Worm (Caenorhabditis elegans) whole organism, L4 larva: ENCODE measurements around the gene srxa-16.

Experiments used
- D1046.2 ChIP-seq: fragments of 200-800 bp; sonication (Bioruptor generic); IDR thresholded peaks from 2 replicates; pipeline ENCODE4 v1.3.6; 2022; ENCODE audit warnings: missing genetic modification characterization, missing compliant biosample characterization
- F26F4.8 ChIP-seq: fragments of 200-800 bp; sonication (Bioruptor generic); conservative IDR thresholded peaks from 2 replicates; pipeline ENCODE4 v1.3.6; 2022; ENCODE audit warnings: missing genetic modification characterization, missing compliant biosample characterization
- F49E8.2 ChIP-seq: sonication (generic microtip); optimal IDR thresholded peaks from 2 replicates; lab custom pipeline; 2016; ENCODE audit warnings: missing compliant biosample characterization, mild to moderate bottlenecking, missing genetic modification characterization, borderline replicate concordance
- T26A8.4 ChIP-seq: fragments of 200-800 bp; sonication (Bioruptor generic); IDR thresholded peaks from 2 replicates; pipeline ENCODE4 v1.3.6; 2022; ENCODE audit warnings: missing genetic modification characterization, missing compliant biosample characterization
- Y48G9A.11 ChIP-seq: fragments of 200-800 bp; sonication (Bioruptor generic); IDR thresholded peaks from 2 replicates; pipeline ENCODE4 v1.3.6; 2022; ENCODE audit warnings: missing genetic modification reagents, missing genetic modification characterization, missing compliant biosample characterization
- aly-2 ChIP-seq: sonication (generic microtip); optimal IDR thresholded peaks from 2 replicates; lab custom pipeline; 2018; ENCODE audit warnings: missing biosample characterization, missing genetic modification characterization
- attf-4 ChIP-seq: sonication (generic microtip); optimal IDR thresholded peaks from 3 replicates; lab custom pipeline; 2017; ENCODE audit warnings: missing biosample characterization, missing genetic modification characterization
- cey-2 ChIP-seq: sonication (generic microtip); optimal IDR thresholded peaks from 3 replicates; lab custom pipeline; 2017; ENCODE audit warnings: missing genetic modification characterization, mild to moderate bottlenecking, missing compliant biosample characterization, antibody characterized with exemption, borderline replicate concordance; ENCODE audit not compliant: insufficient read depth
- ctbp-1 ChIP-seq: fragments of 200-800 bp; sonication (Bioruptor generic); IDR thresholded peaks from 2 replicates; pipeline ENCODE4 v1.3.6; 2022; ENCODE audit warnings: missing genetic modification reagents, missing genetic modification characterization, missing compliant biosample characterization
- daf-12 ChIP-seq: fragments of 150-350 bp; optimal IDR thresholded peaks from 2 replicates; lab custom pipeline; 2014; ENCODE audit warnings: missing biosample characterization, missing genetic modification reagents, missing genetic modification characterization
- daf-16 ChIP-seq, 3 experiments: sonication (generic microtip); optimal IDR thresholded peaks; 2 replicates each; lab custom pipeline; 2016 to 2017; ENCODE audit warnings: missing genetic modification characterization in 3 of 3, missing genetic modification reagents in 3 of 3, mild to moderate bottlenecking in 2 of 3, missing compliant biosample characterization in 2 of 3, missing biosample characterization in 1 of 3, moderate library complexity in 1 of 3
- duxl-1 ChIP-seq: sonication (generic microtip); optimal IDR thresholded peaks from 2 replicates; lab custom pipeline; 2016; ENCODE audit warnings: mild to moderate bottlenecking, missing genetic modification characterization, moderate library complexity, missing compliant biosample characterization; ENCODE audit not compliant: poor library complexity
- dve-1 ChIP-seq: sonication (generic microtip); optimal IDR thresholded peaks from 2 replicates; lab custom pipeline; 2017; ENCODE audit warnings: antibody characterized with exemption, mild to moderate bottlenecking, missing genetic modification characterization, missing compliant biosample characterization; ENCODE audit not compliant: insufficient read depth
- egl-27 ChIP-seq: sonication (generic microtip); optimal IDR thresholded peaks from 3 replicates; lab custom pipeline; 2017; ENCODE audit warnings: missing biosample characterization, missing genetic modification reagents, missing genetic modification characterization
- fkh-10 ChIP-seq: fragments of 150-350 bp; optimal IDR thresholded peaks from 2 replicates; lab custom pipeline; 2014; ENCODE audit warnings: missing biosample characterization, missing genetic modification reagents, missing genetic modification characterization
- gei-8 ChIP-seq: fragments of 200-800 bp; sonication (Bioruptor generic); optimal IDR thresholded peaks from 2 replicates; lab custom pipeline; 2018; ENCODE audit warnings: mild to moderate bottlenecking, missing genetic modification characterization, missing compliant biosample characterization
- hlh-30 ChIP-seq: sonication (generic microtip); optimal IDR thresholded peaks from 2 replicates; lab custom pipeline; 2017; ENCODE audit warnings: antibody characterized with exemption, mild to moderate bottlenecking, missing genetic modification characterization, missing compliant biosample characterization; ENCODE audit not compliant: insufficient read depth
- lin-39 ChIP-seq: fragments of 150-350 bp; optimal IDR thresholded peaks from 2 replicates; lab custom pipeline; 2014; ENCODE audit warnings: missing biosample characterization, missing genetic modification reagents, missing genetic modification characterization
- madf-9 ChIP-seq: fragments of 200-800 bp; sonication (Bioruptor generic); conservative IDR thresholded peaks from 2 replicates; pipeline ENCODE4 v1.3.6; 2022; ENCODE audit warnings: missing genetic modification reagents, missing genetic modification characterization, missing compliant biosample characterization
- mep-1 ChIP-seq: fragments of 150-350 bp; sonication (generic microtip); optimal IDR thresholded peaks from 3 replicates; lab custom pipeline; 2014; ENCODE audit warnings: missing biosample characterization, missing genetic modification characterization
- mes-2 ChIP-seq: sonication (generic microtip); optimal IDR thresholded peaks from 2 replicates; lab custom pipeline; 2016; ENCODE audit warnings: missing genotype, mild to moderate bottlenecking, missing genetic modification characterization, missing compliant biosample characterization; ENCODE audit not compliant: poor library complexity, severe bottlenecking
- mxl-2 ChIP-seq: fragments of 200-800 bp; sonication (Bioruptor generic); conservative IDR thresholded peaks from 2 replicates; pipeline ENCODE4 v1.3.6; 2022; ENCODE audit warnings: missing genetic modification reagents, missing genetic modification characterization, missing compliant biosample characterization
- nhr-11 ChIP-seq: fragments of 150-350 bp; optimal IDR thresholded peaks from 2 replicates; lab custom pipeline; 2014; ENCODE audit warnings: missing biosample characterization, missing genetic modification characterization
- nhr-41 ChIP-seq: fragments of 200-800 bp; sonication (Bioruptor generic); IDR thresholded peaks from 2 replicates; pipeline ENCODE4 v1.3.6; 2022; ENCODE audit warnings: missing genetic modification reagents, missing genetic modification characterization, missing compliant biosample characterization
- nhr-48 ChIP-seq: sonication (generic microtip); optimal IDR thresholded peaks from 2 replicates; lab custom pipeline; 2016; ENCODE audit warnings: mild to moderate bottlenecking, missing genetic modification characterization, missing compliant biosample characterization
- pqm-1 ChIP-seq: sonication (generic microtip); optimal IDR thresholded peaks from 2 replicates; lab custom pipeline; 2017; ENCODE audit warnings: missing biosample characterization, missing genetic modification characterization
- sdz-12 ChIP-seq: fragments of 200-800 bp; sonication (Bioruptor generic); optimal IDR thresholded peaks from 2 replicates; lab custom pipeline; 2018; ENCODE audit warnings: mild to moderate bottlenecking, missing genetic modification characterization, missing compliant biosample characterization
- snpc-1.2 ChIP-seq: fragments of 200-800 bp; sonication (Bioruptor generic); IDR thresholded peaks from 2 replicates; pipeline ENCODE4 v1.3.6; 2022; ENCODE audit warnings: missing genetic modification reagents, missing genetic modification characterization, missing compliant biosample characterization
- snpc-4 ChIP-seq: fragments of 150-350 bp; optimal IDR thresholded peaks from 2 replicates; lab custom pipeline; 2014; ENCODE audit warnings: missing biosample characterization, missing genetic modification characterization
- unc-39 ChIP-seq: sonication (generic microtip); optimal IDR thresholded peaks from 2 replicates; lab custom pipeline; 2017; ENCODE audit warnings: missing biosample characterization, missing genetic modification characterization
- unc-62 ChIP-seq, 3 experiments: fragments of 150-350 bp in 1 of 3; sonication (generic microtip); optimal IDR thresholded peaks in 2 of 3; peaks in 1 of 3; 1 replicate in 1 of 3; 2 replicates in 2 of 3; lab custom pipeline; 2014 to 2017; ENCODE audit warnings: missing biosample characterization in 3 of 3, missing genetic modification characterization in 3 of 3, missing genetic modification reagents in 3 of 3, missing genotype in 1 of 3

Gene srxa-16

ce11 chrV:16139529-16139928 lies 25.4 kb upstream of the srxa-16 start, which contains the start of gene clc-11:
TSS of gene clc-11 (minus strand) at chrV:16139629.
- TF ChIP-seq madf-9 (GFP tag; lab: Robert Waterston, UW) (no peak), hlh-30 (tag; lab: Kevin White, UChicago) (no peak), F26F4.8 (GFP tag; lab: Robert Waterston, UW) (no peak), F49E8.2 (tag; lab: Kevin White, UChicago) (no peak), mes-2 (no peak)
- TF ChIP-seq, all 104 proteins: peak for 0

DNA sequence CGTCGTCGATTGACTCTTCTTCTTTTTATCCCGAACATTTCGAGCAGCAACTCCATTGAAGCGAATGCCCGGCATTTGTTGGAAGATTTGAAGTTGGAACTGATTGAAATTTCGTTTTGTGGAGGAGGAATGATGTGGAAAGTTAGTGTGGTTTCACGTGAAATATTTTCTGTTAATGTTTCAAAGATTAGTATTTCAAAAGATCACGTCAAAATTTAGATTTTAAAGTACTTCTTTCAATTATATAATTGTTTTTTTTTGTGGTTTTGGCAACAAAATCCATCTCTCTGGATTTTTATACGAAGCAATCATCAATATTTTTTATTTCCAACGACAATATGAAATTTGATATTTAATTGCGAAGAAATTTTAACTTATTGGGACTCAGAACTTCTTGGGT lies 22.9 kb upstream of the srxa-16 start, which contains the start of gene F44G3.7:
Gene F44G3.7 (minus strand): TSS at position 101 of the 400 bp plus-strand sequence.
- TF ChIP-seq fkh-10 (no peak), T26A8.4 (no peak), nhr-11 (tag; lab: Kevin White, UChicago) (no peak)
- TF ChIP-seq, all 104 proteins: peak for 0

- no peak for TF ChIP-seq mxl-2 (GFP tag; lab: Robert Waterston, UW)
- no peak for TF ChIP-seq lin-39 (tag; lab: Kevin White, UChicago)
- TF ChIP-seq attf-4 (tag; lab: Kevin White, UChicago): no peak
- no peak for TF ChIP-seq dve-1 (tag; lab: Kevin White, UChicago)
- TF ChIP-seq duxl-1 (tag; lab: Kevin White, UChicago): no peak
- TF ChIP-seq aly-2: no peak
- no peak for TF ChIP-seq daf-12
- no peak for TF ChIP-seq Y48G9A.11 (GFP tag; lab: Robert Waterston, UW)
- no peak for TF ChIP-seq egl-27 (tag; lab: Kevin White, UChicago)
- TF ChIP-seq nhr-48 (tag; lab: Kevin White, UChicago): no peak
- no peak for TF ChIP-seq snpc-4
- no peak for TF ChIP-seq cey-2
- TF ChIP-seq gei-8: no peak
- TF ChIP-seq nhr-41 (GFP tag; lab: Robert Waterston, UW): no peak
Measured at ce11 chrV:16132705-16133104, 18.6 kb upstream of the srxa-16 start, which contains the start of gene fbxa-144. TSS of gene fbxa-144 (minus strand) at chrV:16132805.

DNA sequence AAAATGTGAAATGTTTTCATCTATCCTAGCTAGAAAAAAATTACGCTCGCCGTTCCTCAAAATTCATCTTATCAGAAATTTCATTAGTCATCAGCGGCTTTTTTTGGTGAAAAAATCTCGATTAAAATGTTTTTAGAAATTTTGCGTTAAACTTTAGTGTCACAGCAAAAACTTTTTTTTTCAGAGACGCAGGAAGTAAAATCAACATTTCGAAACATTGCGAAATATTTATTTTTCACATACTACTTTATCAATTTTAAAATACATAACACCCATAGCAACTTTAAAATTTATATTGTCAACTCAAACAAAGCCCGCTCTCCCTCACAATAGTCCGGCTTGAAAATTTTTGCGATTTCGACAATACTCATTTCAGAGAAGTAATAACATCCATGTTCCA lies 18.1 kb upstream of the srxa-16 start:
- TF ChIP-seq snpc-1.2 (GFP tag; lab: Robert Waterston, UW) (no peak), unc-62 (GFP tag; optimal IDR thresholded peaks at IDR 0.05 in 1 of 2; lab: Kevin White, UChicago) (peak in 1 of 2 experiments; percentile 7), unc-62 (tag; optimal IDR thresholded peaks at IDR 0.05; lab: Kevin White, UChicago) (no peak)
- TF ChIP-seq, all 104 proteins: peak for 1

DNA sequence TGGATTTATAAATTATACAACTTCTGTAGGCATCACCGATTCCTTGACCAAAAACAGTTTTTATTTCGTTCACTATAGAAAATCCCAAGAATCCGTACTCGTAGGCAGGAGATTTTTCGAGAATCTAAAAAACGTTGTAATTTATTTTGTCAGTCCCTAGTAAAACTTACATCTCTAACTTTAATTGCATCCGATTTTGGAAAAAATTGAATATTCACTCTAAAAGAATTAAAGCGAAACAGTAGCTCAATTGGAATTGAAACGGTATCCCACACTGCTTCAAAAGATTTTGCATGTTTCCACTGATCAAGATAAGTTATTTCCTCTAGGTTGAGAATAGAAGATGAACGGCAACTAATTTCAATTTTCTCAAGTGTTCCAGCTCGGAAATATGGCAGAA lies 17.1 kb upstream of the srxa-16 start, which contains the start of gene fbxa-142:
Gene fbxa-142 (minus strand): TSS at position 101 of the 400 bp plus-strand sequence.
- TF ChIP-seq sdz-12 (GFP tag; lab: Kevin White, UChicago): no peak
- TF ChIP-seq unc-62 (GFP tag; optimal IDR thresholded peaks at IDR 0.05 in 1 of 2; lab: Kevin White, UChicago): peak in 1 of 2 experiments; percentile 27
- no peak for TF ChIP-seq unc-62 (tag; optimal IDR thresholded peaks at IDR 0.05; lab: Kevin White, UChicago)
- no peak for TF ChIP-seq snpc-4
- no peak for TF ChIP-seq unc-39

DNA sequence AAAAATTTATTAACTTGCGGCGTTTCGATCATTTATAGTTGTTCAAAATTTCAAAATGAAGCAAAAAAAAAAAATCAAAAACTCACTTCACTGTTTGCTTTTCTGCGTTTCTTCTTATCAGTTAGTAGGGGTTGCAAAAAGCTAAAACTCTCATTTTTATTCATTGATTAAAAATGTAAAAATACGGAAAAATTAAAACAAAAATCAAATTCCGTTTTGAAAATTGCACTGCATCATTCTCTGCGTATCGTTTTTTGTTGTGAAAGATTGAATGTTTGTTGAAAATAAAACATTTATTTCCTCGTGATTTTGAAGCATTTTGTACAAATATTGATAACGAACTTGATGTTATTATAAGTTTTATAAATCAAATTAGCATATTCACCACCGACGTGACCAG lies 15.0 kb upstream of the srxa-16 start:
- TF ChIP-seq ctbp-1 (GFP tag; lab: Robert Waterston, UW) (no peak), D1046.2 (no peak), pqm-1 (peak; percentile 78), daf-16 (GFP tag; optimal IDR thresholded peaks at IDR 0.05; lab: Kevin White, UChicago) (no peak), daf-16 (tag; optimal IDR thresholded peaks at IDR 0.05; lab: Kevin White, UChicago) (peak; percentile 38), mep-1 (tag; lab: Kevin White, UChicago) (no peak), dve-1 (tag; lab: Kevin White, UChicago) (peak; percentile 38)
